Worm (Caenorhabditis elegans) whole organism, late embryonic: Measurements from ENCODE around the gene Y59H11AR.10.

Experiments
- C08G9.2 ChIP-seq: sonication (generic microtip); optimal IDR thresholded peaks from 2 replicates; lab custom pipeline; 2016; ENCODE audit warnings: mild to moderate bottlenecking, missing genetic modification characterization, moderate library complexity, missing compliant biosample characterization
- C38D4.7 ChIP-seq: fragments of 200-800 bp; sonication (Bioruptor generic); optimal IDR thresholded peaks from 2 replicates; lab custom pipeline; 2018; ENCODE audit warnings: mild to moderate bottlenecking, missing genetic modification characterization, moderate library complexity, missing compliant biosample characterization
- F13H6.1 ChIP-seq: sonication (generic microtip); optimal IDR thresholded peaks from 2 replicates; lab custom pipeline; 2016; ENCODE audit warnings: missing genetic modification characterization, missing compliant biosample characterization
- K09A11.1 ChIP-seq: sonication (generic microtip); optimal IDR thresholded peaks from 2 replicates; lab custom pipeline; 2017; ENCODE audit warnings: antibody characterized with exemption, mild to moderate bottlenecking, missing genetic modification characterization, missing compliant biosample characterization; ENCODE audit not compliant: insufficient read depth
- T23F11.4 ChIP-seq: fragments of 200-800 bp; sonication (Bioruptor generic); optimal IDR thresholded peaks from 2 replicates; lab custom pipeline; 2018; ENCODE audit warnings: mild to moderate bottlenecking, missing genetic modification characterization, missing compliant biosample characterization
- ahr-1 ChIP-seq: sonication (generic microtip); optimal IDR thresholded peaks from 2 replicates; lab custom pipeline; 2016; ENCODE audit warnings: missing genetic modification characterization, missing compliant biosample characterization
- ama-1 ChIP-seq: fragments of 150-350 bp; optimal IDR thresholded peaks from 2 replicates; lab custom pipeline; 2014
- ceh-18 ChIP-seq: sonication (generic microtip); optimal IDR thresholded peaks from 2 replicates; lab custom pipeline; 2016; ENCODE audit warnings: missing genetic modification characterization, missing compliant biosample characterization
- ceh-19 ChIP-seq: fragments of 200-800 bp; sonication (Bioruptor generic); optimal IDR thresholded peaks from 2 replicates; lab custom pipeline; 2018; ENCODE audit warnings: mild to moderate bottlenecking, missing genetic modification characterization, missing compliant biosample characterization
- ceh-22 ChIP-seq: sonication (generic microtip); optimal IDR thresholded peaks from 2 replicates; lab custom pipeline; 2017; ENCODE audit warnings: missing biosample characterization, missing genetic modification characterization
- ceh-31 ChIP-seq: sonication (generic microtip); optimal IDR thresholded peaks from 2 replicates; lab custom pipeline; 2016; ENCODE audit warnings: missing genetic modification characterization, missing compliant biosample characterization
- ceh-9 ChIP-seq: sonication (generic microtip); optimal IDR thresholded peaks from 2 replicates; lab custom pipeline; 2016; ENCODE audit warnings: mild to moderate bottlenecking, missing genetic modification characterization, inconsistent platforms, missing compliant biosample characterization
- dmd-4 ChIP-seq: sonication (generic microtip); optimal IDR thresholded peaks from 2 replicates; lab custom pipeline; 2016; ENCODE audit warnings: borderline replicate concordance, missing genetic modification characterization, missing compliant biosample characterization
- dve-1 ChIP-seq: sonication (generic microtip); optimal IDR thresholded peaks from 2 replicates; lab custom pipeline; 2017; ENCODE audit warnings: antibody characterized with exemption, mild to moderate bottlenecking, missing genetic modification characterization, missing compliant biosample characterization
- ets-4 ChIP-seq: sonication (generic microtip); optimal IDR thresholded peaks from 2 replicates; lab custom pipeline; 2016; ENCODE audit warnings: missing genetic modification characterization, missing compliant biosample characterization
- fkh-6 ChIP-seq: sonication (generic microtip); optimal IDR thresholded peaks from 2 replicates; lab custom pipeline; 2016; ENCODE audit warnings: missing genetic modification characterization, missing compliant biosample characterization
- gmeb-2 ChIP-seq: sonication (generic microtip); optimal IDR thresholded peaks from 2 replicates; lab custom pipeline; 2016; ENCODE audit warnings: missing genetic modification characterization, inconsistent platforms, missing compliant biosample characterization
- hlh-30 ChIP-seq: sonication (generic microtip); optimal IDR thresholded peaks from 2 replicates; lab custom pipeline; 2017; ENCODE audit warnings: antibody characterized with exemption, missing genetic modification characterization, missing compliant biosample characterization; ENCODE audit not compliant: insufficient read depth
- hlh-6 ChIP-seq: sonication (generic microtip); optimal IDR thresholded peaks from 2 replicates; lab custom pipeline; 2016; ENCODE audit warnings: missing genotype, missing genetic modification characterization, missing compliant biosample characterization
- lim-6 ChIP-seq: sonication (generic microtip); optimal IDR thresholded peaks from 2 replicates; lab custom pipeline; 2016; ENCODE audit warnings: missing genetic modification characterization, missing compliant biosample characterization
- madf-2 ChIP-seq: sonication (generic microtip); optimal IDR thresholded peaks from 2 replicates; lab custom pipeline; 2017; ENCODE audit warnings: missing genetic modification characterization, missing compliant biosample characterization
- nfya-1 ChIP-seq: sonication (generic microtip); optimal IDR thresholded peaks from 2 replicates; lab custom pipeline; 2017; ENCODE audit warnings: missing genetic modification characterization, mild to moderate bottlenecking, missing compliant biosample characterization, antibody characterized with exemption, moderate library complexity
- npax-4 ChIP-seq: sonication (generic microtip); optimal IDR thresholded peaks from 2 replicates; lab custom pipeline; 2016; ENCODE audit warnings: missing genetic modification characterization, missing compliant biosample characterization
- pag-3 ChIP-seq: sonication (generic microtip); optimal IDR thresholded peaks from 2 replicates; lab custom pipeline; 2016; ENCODE audit warnings: missing compliant biosample characterization, missing genetic modification characterization, borderline replicate concordance
- pat-9 ChIP-seq: fragments of 200-800 bp; sonication (Bioruptor generic); optimal IDR thresholded peaks from 2 replicates; lab custom pipeline; 2018; ENCODE audit warnings: mild to moderate bottlenecking, missing genetic modification characterization, moderate library complexity, missing compliant biosample characterization
- pqm-1 ChIP-seq: sonication (generic microtip); optimal IDR thresholded peaks from 2 replicates; lab custom pipeline; 2016; ENCODE audit warnings: missing genetic modification characterization, missing compliant biosample characterization
- pros-1 ChIP-seq: fragments of 150-350 bp; optimal IDR thresholded peaks from 2 replicates; lab custom pipeline; 2014; ENCODE audit warnings: missing biosample characterization, missing genetic modification reagents, missing genetic modification characterization
- sdc-2 ChIP-seq: sonication (generic microtip); optimal IDR thresholded peaks from 2 replicates; lab custom pipeline; 2016; ENCODE audit warnings: missing genotype, missing genetic modification characterization, missing compliant biosample characterization
- sox-2 ChIP-seq: fragments of 200-800 bp; sonication (Bioruptor generic); IDR thresholded peaks from 2 replicates; pipeline ENCODE4 v1.3.6; 2022; ENCODE audit warnings: missing genetic modification reagents, missing genetic modification characterization, missing compliant biosample characterization
- sox-4 ChIP-seq: sonication (generic microtip); optimal IDR thresholded peaks from 2 replicates; lab custom pipeline; 2017; ENCODE audit warnings: mild to moderate bottlenecking, missing genetic modification characterization, inconsistent platforms, missing compliant biosample characterization
- tbx-2 ChIP-seq: sonication (generic microtip); optimal IDR thresholded peaks from 2 replicates; lab custom pipeline; 2016; ENCODE audit warnings: missing genetic modification characterization, missing compliant biosample characterization
- unc-42 ChIP-seq: sonication (generic microtip); optimal IDR thresholded peaks from 2 replicates; lab custom pipeline; 2016; ENCODE audit warnings: missing genotype, missing genetic modification characterization, missing compliant biosample characterization
- unc-55 ChIP-seq: sonication (generic microtip); optimal IDR thresholded peaks from 2 replicates; lab custom pipeline; 2017; ENCODE audit warnings: missing biosample characterization, missing genetic modification reagents, missing genetic modification characterization
- zip-5 ChIP-seq: sonication (generic microtip); optimal IDR thresholded peaks from 2 replicates; lab custom pipeline; 2016; ENCODE audit warnings: missing genetic modification characterization, missing compliant biosample characterization

The Y59H11AR.10 gene

DNA sequence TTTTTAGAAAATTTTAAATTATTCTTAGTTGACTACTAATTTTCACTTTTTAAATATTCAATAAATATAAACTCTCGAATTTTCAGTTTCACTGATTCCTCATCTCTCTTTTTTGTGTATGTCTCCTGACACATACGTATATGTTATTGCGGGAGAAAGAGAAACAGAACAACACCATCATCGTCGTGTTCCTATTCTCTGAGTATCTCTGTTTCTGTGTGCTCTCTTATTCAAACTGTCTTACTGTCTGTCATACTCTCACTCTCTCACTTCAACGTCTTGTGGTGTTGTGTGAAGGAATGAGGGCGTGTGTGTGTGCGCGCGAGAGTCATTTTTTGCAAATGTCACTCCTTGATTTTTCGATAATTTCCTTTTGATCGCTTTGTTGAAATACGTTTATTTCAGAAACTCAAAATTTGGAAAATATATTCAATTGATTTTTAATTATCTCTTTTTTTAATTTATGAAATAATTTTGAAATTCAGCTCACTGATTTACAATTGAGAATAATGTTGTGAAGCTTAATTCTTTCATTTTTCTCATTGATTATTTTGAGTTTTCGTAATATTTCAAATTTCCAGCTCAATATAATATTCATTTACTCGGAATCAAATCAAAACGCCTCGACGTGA lies 17.2 kb downstream of the Y59H11AR.10 start, which contains the start of gene lin-49:
Gene lin-49, plus strand, starts transcription at position 582 of the 632 bp plus-strand sequence.
- peak; percentile 38 for TF ChIP-seq unc-55 (GFP tag; lab: Kevin White, UChicago)
- TF ChIP-seq pqm-1 (tag; lab: Kevin White, UChicago): no peak
- TF ChIP-seq ceh-31 (tag; lab: Kevin White, UChicago): peak; percentile 43
- peak; percentile 53 for TF ChIP-seq tbx-2
- TF ChIP-seq nfya-1: peak; percentile 55
- TF ChIP-seq hlh-30 (tag; lab: Kevin White, UChicago): peak; percentile 79
- no peak for TF ChIP-seq C38D4.7 (GFP tag; lab: Kevin White, UChicago)
- no peak for TF ChIP-seq ceh-9 (tag; lab: Kevin White, UChicago)

DNA sequence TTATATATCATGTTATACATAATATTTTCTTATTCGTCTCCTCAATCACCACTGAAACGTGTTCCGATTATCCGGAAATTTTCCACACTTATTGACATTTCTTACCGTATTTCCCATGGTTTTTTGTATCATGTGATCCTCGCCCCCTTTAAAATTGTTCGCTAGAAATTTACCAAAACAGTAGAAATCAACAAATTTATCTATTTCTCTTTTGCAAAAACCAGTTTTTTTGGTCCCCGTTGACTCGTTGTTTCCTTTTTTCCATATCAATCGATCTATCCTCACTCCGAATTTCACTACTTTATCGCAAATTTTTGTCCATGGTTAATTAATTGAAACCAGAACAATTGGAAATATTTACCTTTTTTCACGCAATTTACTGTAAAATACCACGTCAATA lies 22.8 kb downstream of the Y59H11AR.10 start:
- no peak for TF ChIP-seq gmeb-2 (tag; lab: Kevin White, UChicago)
- TF ChIP-seq ceh-18 (tag; lab: Kevin White, UChicago): no peak
- no peak for TF ChIP-seq lim-6
- no peak for TF ChIP-seq fkh-6
- no peak for TF ChIP-seq pat-9 (tag; lab: Kevin White, UChicago)
- no peak for TF ChIP-seq sdc-2 (tag; lab: Kevin White, UChicago)
- TF ChIP-seq ceh-19 (GFP tag; lab: Kevin White, UChicago): no peak
- no peak for TF ChIP-seq T23F11.4
- no peak for TF ChIP-seq dmd-4 (tag; lab: Kevin White, UChicago)
- TF ChIP-seq ets-4 (tag; lab: Kevin White, UChicago): no peak
- TF ChIP-seq ama-1 (lab: Kevin White, UChicago): no peak
- no peak for TF ChIP-seq C38D4.7 (GFP tag; lab: Kevin White, UChicago)
- TF ChIP-seq ceh-22 (tag; lab: Kevin White, UChicago): no peak
- TF ChIP-seq zip-5 (tag; lab: Kevin White, UChicago): no peak
- no peak for TF ChIP-seq K09A11.1
- no peak for TF ChIP-seq dve-1
- TF ChIP-seq sox-4: no peak
- TF ChIP-seq pqm-1 (tag; lab: Kevin White, UChicago): no peak
- no peak for TF ChIP-seq madf-2 (tag; lab: Kevin White, UChicago)
- TF ChIP-seq pag-3 (tag; lab: Kevin White, UChicago): no peak
- TF ChIP-seq, all 69 proteins: peak for 0

DNA sequence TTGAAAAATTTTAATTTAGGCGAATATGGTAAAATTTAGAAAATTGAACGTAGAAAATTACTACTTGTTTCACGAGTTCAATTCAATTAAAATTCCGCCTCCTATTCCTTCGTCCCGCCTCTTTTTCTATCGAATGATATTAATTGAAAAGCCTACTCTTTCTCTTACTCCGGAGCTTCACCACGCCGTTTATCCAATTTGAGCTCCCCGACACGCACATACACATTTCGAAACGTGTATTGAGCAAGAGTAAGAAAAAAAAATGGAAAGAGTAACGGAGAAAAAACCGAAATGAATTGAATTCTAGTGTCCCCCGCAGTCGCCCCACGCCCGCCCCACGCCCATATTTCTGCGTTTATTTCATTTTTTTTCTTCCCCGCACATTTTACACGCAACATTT lies 23.3 kb downstream of the Y59H11AR.10 start:
- TF ChIP-seq sdc-2 (tag; lab: Kevin White, UChicago) (no peak), unc-42 (tag; lab: Kevin White, UChicago) (peak; percentile 77), C38D4.7 (GFP tag; lab: Kevin White, UChicago) (no peak), F13H6.1 (no peak)

DNA sequence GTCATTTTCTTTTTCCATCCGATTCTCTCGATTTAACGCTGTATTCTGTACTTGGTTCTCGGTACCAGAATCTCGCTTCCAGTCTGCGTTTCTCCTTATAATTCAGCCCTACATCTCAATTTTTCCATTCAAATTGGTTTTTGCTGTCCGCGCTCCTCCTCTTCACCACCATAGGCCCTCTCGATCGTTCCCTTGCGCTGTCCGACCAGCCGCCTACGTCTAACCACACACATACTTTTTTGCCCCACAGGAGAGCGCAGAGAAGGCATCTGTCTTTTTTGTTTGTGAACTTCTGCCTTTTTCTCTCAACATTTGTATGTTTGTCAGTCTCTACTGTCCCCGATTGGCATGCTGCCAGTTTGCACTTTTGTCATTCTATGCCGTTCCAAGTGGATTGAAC lies 24.4 kb downstream of the Y59H11AR.10 start, which contains the start of gene F42A9.11:
Gene F42A9.11, plus strand, starts transcription at position 310 of the 400 bp plus-strand sequence.
- TF ChIP-seq gmeb-2 (tag; lab: Kevin White, UChicago): no peak
- peak; percentile 17 for TF ChIP-seq C08G9.2 (tag; lab: Kevin White, UChicago)
- peak; percentile 4 for TF ChIP-seq ceh-18 (tag; lab: Kevin White, UChicago)
- peak; percentile 14 for TF ChIP-seq pros-1 (tag; lab: Kevin White, UChicago)
- peak; percentile 38 for TF ChIP-seq sdc-2 (tag; lab: Kevin White, UChicago)
- peak; percentile 53 for TF ChIP-seq hlh-6
- no peak for TF ChIP-seq npax-4 (tag; lab: Kevin White, UChicago)
- TF ChIP-seq ceh-31 (tag; lab: Kevin White, UChicago): peak; percentile 37
- TF ChIP-seq tbx-2: peak; percentile 8
- no peak for TF ChIP-seq sox-2

DNA sequence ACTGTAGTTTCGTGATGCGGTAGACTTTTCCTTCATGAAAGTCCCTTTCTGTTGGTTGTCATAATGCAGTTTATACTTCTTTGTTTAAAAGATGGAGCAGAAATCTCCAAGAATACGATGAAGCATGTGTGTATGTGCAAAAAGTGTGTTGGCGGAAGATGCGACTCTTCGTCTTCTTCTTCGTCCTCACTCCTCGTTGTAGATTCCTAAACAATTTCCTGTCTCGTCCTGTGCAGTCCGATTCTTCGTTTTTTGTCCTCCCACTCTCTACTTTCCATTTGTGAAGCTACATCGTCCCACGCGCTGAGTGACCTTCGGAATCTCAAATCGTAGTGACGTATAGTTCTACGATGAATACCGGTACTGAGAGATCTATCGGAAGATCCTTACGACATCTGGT lies 25.3 kb downstream of the Y59H11AR.10 start:
- TF ChIP-seq ceh-22 (tag; lab: Kevin White, UChicago): no peak
- no peak for TF ChIP-seq ceh-19 (GFP tag; lab: Kevin White, UChicago)
- no peak for TF ChIP-seq ahr-1 (tag; lab: Kevin White, UChicago)
- TF ChIP-seq tbx-2: no peak
- no peak for TF ChIP-seq C08G9.2 (tag; lab: Kevin White, UChicago)
- TF ChIP-seq, all 69 proteins: peak for 0
